Worm (Caenorhabditis elegans): ENCODE measurements around the gene col-161.

col-161 gene

ce11 chrV:13313045-13313623, 4.7 kb downstream of the col-161 start, which contains the start of gene C50B6.3 (continued):
- TF ChIP-seq C04F5.9 (tag; optimal IDR thresholded peaks at IDR 0.05) (peak; percentile 86), hpl-2 (GFP tag; optimal IDR thresholded peaks at IDR 0.05) (no peak), zag-1 (tag; optimal IDR thresholded peaks at IDR 0.05) (peak; percentile 47), jun-1 (tag; optimal IDR thresholded peaks at IDR 0.05) (peak; percentile 42)

ce11 chrV:13312210-13312676, 5.6 kb downstream of the col-161 start, which contains the start of gene nasp-2:
TSS of gene nasp-2 (minus strand) at chrV:13312260.
- no peak for TF ChIP-seq fos-1 (tag; optimal IDR thresholded peaks at IDR 0.05)
- no peak for TF ChIP-seq C04F5.9 (tag; optimal IDR thresholded peaks at IDR 0.05)
- no peak for TF ChIP-seq nhr-12 (tag; optimal IDR thresholded peaks at IDR 0.05)
- peak; percentile 72 to 90 (median 85) for TF ChIP-seq dpl-1 (GFP tag; optimal IDR thresholded peaks at IDR 0.05)
- TF ChIP-seq ztf-11 (tag; optimal IDR thresholded peaks at IDR 0.05) = no peak
- no peak for TF ChIP-seq pqm-1 (tag; optimal IDR thresholded peaks at IDR 0.05)
- no peak for TF ChIP-seq nhr-11 (tag; optimal IDR thresholded peaks at IDR 0.05)
- TF ChIP-seq F16B12.6 (tag; optimal IDR thresholded peaks at IDR 0.05) = no peak
- TF ChIP-seq rnt-1 (tag; optimal IDR thresholded peaks at IDR 0.05) = peak; percentile 45
- TF ChIP-seq lsy-2 (tag; optimal IDR thresholded peaks at IDR 0.05) = peak in 1 of 2 experiments; percentile 38
- no peak for TF ChIP-seq skn-1 (tag; optimal IDR thresholded peaks at IDR 0.05)
- TF ChIP-seq irx-1 (tag; optimal IDR thresholded peaks at IDR 0.05) = no peak
- peak; percentile 71 to 90 for TF ChIP-seq lin-35 (GFP tag; optimal IDR thresholded peaks at IDR 0.05)
- TF ChIP-seq efl-1 (optimal IDR thresholded peaks at IDR 0.05) = peak; percentile 81 to 88
- TF ChIP-seq efl-1 (GFP tag; optimal IDR thresholded peaks at IDR 0.05 in 1 of 2) = peak; percentile 79 to 97
- no peak for TF ChIP-seq mef-2 (tag; optimal IDR thresholded peaks at IDR 0.05)
- peak; percentile 5 for TF ChIP-seq blmp-1 (tag; optimal IDR thresholded peaks at IDR 0.05)
- TF ChIP-seq zip-4 (GFP tag; optimal IDR thresholded peaks at IDR 0.05) = no peak
- TF ChIP-seq nhr-77 (tag; optimal IDR thresholded peaks at IDR 0.05) = no peak
- TF ChIP-seq snu-23 (GFP tag; optimal IDR thresholded peaks at IDR 0.05) = peak; percentile 2
- TF ChIP-seq C16A3.4 (tag; optimal IDR thresholded peaks at IDR 0.05) = peak; percentile 47
- TF ChIP-seq lin-39 (tag; optimal IDR thresholded peaks at IDR 0.05) = no peak
- no peak for TF ChIP-seq ets-5 (GFP tag; IDR thresholded peaks at IDR 0.05)
- TF ChIP-seq unc-30 (tag; optimal IDR thresholded peaks at IDR 0.05) = no peak
- TF ChIP-seq nhr-28 (tag; optimal IDR thresholded peaks at IDR 0.05) = no peak
- TF ChIP-seq unc-98 (GFP tag; IDR thresholded peaks at IDR 0.05) = no peak
- no peak for TF ChIP-seq hpl-2 (GFP tag; optimal IDR thresholded peaks at IDR 0.05)
- no peak for TF ChIP-seq lin-14 (GFP tag; optimal IDR thresholded peaks at IDR 0.05)
- no peak for TF ChIP-seq nhr-76 (tag; optimal IDR thresholded peaks at IDR 0.05)
- TF ChIP-seq lir-3 (tag; optimal IDR thresholded peaks at IDR 0.05; ENCODE audit: poor library complexity) = no peak

ce11 chrV:13309806-13310205, 8.0 kb downstream of the col-161 start:
- no peak for TF ChIP-seq fkh-4 (tag; optimal IDR thresholded peaks at IDR 0.05; ENCODE audit: borderline replicate concordance)
- no peak for TF ChIP-seq sptf-1 (tag; optimal IDR thresholded peaks at IDR 0.05)
- TF ChIP-seq nhr-90 (tag; optimal IDR thresholded peaks at IDR 0.05; ENCODE audit: poor library complexity) = no peak
- no peak for TF ChIP-seq nhr-85 (tag)
- TF ChIP-seq mef-2 (tag; optimal IDR thresholded peaks at IDR 0.05) = no peak
- TF ChIP-seq sox-4 (tag; optimal IDR thresholded peaks at IDR 0.05) = no peak
- TF ChIP-seq ceh-63 (GFP tag; optimal IDR thresholded peaks at IDR 0.05) = no peak
- no peak for TF ChIP-seq unc-98 (GFP tag; IDR thresholded peaks at IDR 0.05)
- TF ChIP-seq lin-13 (GFP tag; optimal IDR thresholded peaks at IDR 0.05) = no peak
- no peak for TF ChIP-seq mdl-1 (tag; optimal IDR thresholded peaks at IDR 0.05)
- TF ChIP-seq xbp-1 (tag; optimal IDR thresholded peaks at IDR 0.05) = no peak
- no peak for TF ChIP-seq zip-4 (GFP tag; optimal IDR thresholded peaks at IDR 0.05)
- TF ChIP-seq unc-62 (GFP tag; optimal IDR thresholded peaks at IDR 0.05) = no peak
- TF ChIP-seq nhr-77 (tag; optimal IDR thresholded peaks at IDR 0.05) = no peak
- no peak for TF ChIP-seq pag-3 (tag; optimal IDR thresholded peaks at IDR 0.05; ENCODE audit: borderline replicate concordance, insufficient read depth)

All from whole organism, L1 larva.